Fruit fly (Drosophila melanogaster) whole organism, embryonic: ENCODE measurements around the gene Srg3.

Experiments
- Atf3 ChIP-seq: fragments of 200-800 bp; sonication (Bioruptor generic); optimal IDR thresholded peaks from 3 replicates; lab custom pipeline; 2016; ENCODE audit warnings: missing biosample characterization, missing genetic modification characterization
- Atf6 ChIP-seq: fragments of 200-800 bp; sonication (Bioruptor generic); IDR thresholded peaks from 2 replicates; pipeline ENCODE4 v1.3.6; 2022; ENCODE audit warnings: missing biosample characterization, missing genetic modification characterization
- Blimp-1 ChIP-seq: fragments of 200-800 bp; sonication (Bioruptor generic); optimal IDR thresholded peaks from 3 replicates; lab custom pipeline; 2018; ENCODE audit warnings: missing biosample characterization, missing genetic modification characterization, mild to moderate bottlenecking, moderate library complexity, missing genetic modification reagents
- CG11504 ChIP-seq: fragments of 200-800 bp; sonication (Bioruptor generic); optimal IDR thresholded peaks from 3 replicates; lab custom pipeline; 2019; ENCODE audit warnings: missing biosample characterization, mild to moderate bottlenecking, missing genetic modification characterization, moderate library complexity
- CG14050 ChIP-seq: fragments of 200-800 bp; sonication (Bioruptor generic); IDR thresholded peaks from 3 replicates; pipeline ENCODE4 v1.3.6; 2022; ENCODE audit warnings: missing biosample characterization, missing genetic modification characterization
- CG1529 ChIP-seq: fragments of 200-800 bp; sonication (Bioruptor generic); optimal IDR thresholded peaks from 3 replicates; lab custom pipeline; 2018; ENCODE audit warnings: missing biosample characterization, missing genetic modification characterization
- CG15601 ChIP-seq: fragments of 200-800 bp; sonication (Bioruptor generic); optimal IDR thresholded peaks from 3 replicates; lab custom pipeline; 2019; ENCODE audit warnings: missing biosample characterization, mild to moderate bottlenecking, missing genetic modification characterization, moderate library complexity
- CG15696 ChIP-seq: fragments of 200-800 bp; sonication (Bioruptor generic); optimal IDR thresholded peaks from 2 replicates; lab custom pipeline; 2019; ENCODE audit warnings: missing biosample characterization, mild to moderate bottlenecking, missing genetic modification characterization, moderate library complexity
- CG16813 ChIP-seq: fragments of 200-800 bp; sonication (Bioruptor generic); IDR thresholded peaks from 3 replicates; pipeline ENCODE4 v1.3.6; 2022; ENCODE audit warnings: missing biosample characterization, missing genetic modification characterization; ENCODE audit not compliant: partially characterized antibody
- CG17361 ChIP-seq: fragments of 200-800 bp; sonication (Bioruptor generic); IDR thresholded peaks from 3 replicates; pipeline ENCODE4 v1.3.6; 2022; ENCODE audit warnings: missing biosample characterization, missing genetic modification characterization
- CG17385 ChIP-seq: fragments of 200-800 bp; sonication (Bioruptor generic); optimal IDR thresholded peaks from 3 replicates; lab custom pipeline; 2018; ENCODE audit warnings: missing biosample characterization, mild to moderate bottlenecking, missing genetic modification characterization
- CG17568 ChIP-seq: fragments of 200-800 bp; sonication (Bioruptor generic); optimal IDR thresholded peaks from 2 replicates; lab custom pipeline; 2018; ENCODE audit warnings: missing biosample characterization, mild to moderate bottlenecking, missing genetic modification characterization, moderate library complexity
- CG1792 ChIP-seq: fragments of 200-800 bp; sonication (Bioruptor generic); optimal IDR thresholded peaks from 2 replicates; lab custom pipeline; 2016; ENCODE audit warnings: missing biosample characterization, missing genetic modification characterization
- CG18476 ChIP-seq: fragments of 200-800 bp; sonication (Bioruptor generic); optimal IDR thresholded peaks from 2 replicates; lab custom pipeline; 2016; ENCODE audit warnings: missing biosample characterization, mild to moderate bottlenecking, missing genetic modification characterization
- CG2129 ChIP-seq: fragments of 200-800 bp; sonication (Bioruptor generic); IDR thresholded peaks from 2 replicates; pipeline ENCODE4 v1.3.6; 2022; ENCODE audit warnings: missing biosample characterization, missing genetic modification characterization; ENCODE audit not compliant: partially characterized antibody
- CG3065 ChIP-seq: fragments of 200-800 bp; sonication (Bioruptor generic); optimal IDR thresholded peaks from 2 replicates; lab custom pipeline; 2016; ENCODE audit warnings: missing biosample characterization, missing genetic modification characterization
- CG42726 ChIP-seq: fragments of 200-800 bp; sonication (Bioruptor generic); IDR thresholded peaks from 2 replicates; pipeline ENCODE4 v1.3.6; 2022; ENCODE audit warnings: missing biosample characterization, missing genetic modification characterization; ENCODE audit not compliant: partially characterized antibody
- CG4328 ChIP-seq: fragments of 200-800 bp; sonication (Bioruptor generic); optimal IDR thresholded peaks from 3 replicates; lab custom pipeline; 2017; ENCODE audit warnings: missing biosample characterization, missing genetic modification reagents, missing genetic modification characterization
- CG6654 ChIP-seq: fragments of 200-800 bp; sonication (Bioruptor generic); optimal IDR thresholded peaks from 2 replicates; lab custom pipeline; 2017; ENCODE audit warnings: missing biosample characterization, mild to moderate bottlenecking, missing genetic modification characterization
- CG7786 ChIP-seq: fragments of 200-800 bp; sonication (Bioruptor generic); optimal IDR thresholded peaks from 2 replicates; lab custom pipeline; 2016; ENCODE audit warnings: missing biosample characterization, missing genetic modification characterization
- CG7839 ChIP-seq: fragments of 200-800 bp; sonication (Bioruptor generic); optimal IDR thresholded peaks from 3 replicates; lab custom pipeline; 2018; ENCODE audit warnings: missing biosample characterization, mild to moderate bottlenecking, missing genetic modification characterization, moderate library complexity
- CG8089 ChIP-seq: fragments of 200-800 bp; sonication (Bioruptor generic); optimal IDR thresholded peaks from 3 replicates; lab custom pipeline; 2016; ENCODE audit warnings: missing biosample characterization, missing genetic modification characterization
- CG8290 ChIP-seq, 3 experiments: fragments of 200-800 bp; sonication (Bioruptor generic); optimal IDR thresholded peaks; 2 replicates each; lab custom pipeline; 2016 to 2019; ENCODE audit warnings: missing biosample characterization in 3 of 3, missing genetic modification characterization in 3 of 3, mild to moderate bottlenecking in 2 of 3, moderate library complexity in 1 of 3
- CG8765 ChIP-seq: fragments of 200-800 bp; sonication (Bioruptor generic); IDR thresholded peaks from 2 replicates; pipeline ENCODE4 v1.3.6; 2022; ENCODE audit warnings: missing biosample characterization, missing genetic modification characterization
- Deaf1 ChIP-seq: fragments of 200-800 bp; optimal IDR thresholded peaks from 3 replicates; lab custom pipeline; 2019; ENCODE audit warnings: missing biosample characterization, mild to moderate bottlenecking, missing genetic modification characterization, moderate library complexity
- Dek ChIP-seq: fragments of 200-800 bp; sonication (Bioruptor generic); optimal IDR thresholded peaks from 3 replicates; lab custom pipeline; 2019; ENCODE audit warnings: missing biosample characterization, mild to moderate bottlenecking, missing genetic modification characterization, moderate library complexity
- GATAe ChIP-seq: fragments of 200-800 bp; sonication (Bioruptor generic); conservative IDR thresholded peaks from 2 replicates; pipeline ENCODE4 v1.3.6; 2022; ENCODE audit warnings: missing biosample characterization, missing genetic modification characterization
- HLH54F ChIP-seq: fragments of 200-800 bp; sonication (Bioruptor generic); optimal IDR thresholded peaks from 3 replicates; lab custom pipeline; 2016; ENCODE audit warnings: missing biosample characterization, missing genetic modification characterization
- Hr3 ChIP-seq: fragments of 200-800 bp; sonication (Bioruptor generic); optimal IDR thresholded peaks from 3 replicates; lab custom pipeline; 2016; ENCODE audit warnings: missing biosample characterization, missing genetic modification characterization
- NFAT ChIP-seq: fragments of 200-800 bp; sonication (Bioruptor generic); IDR thresholded peaks from 2 replicates; pipeline ENCODE4 v1.3.6; 2022; ENCODE audit warnings: missing biosample characterization, missing genetic modification characterization
- Oli ChIP-seq: fragments of 200-800 bp; sonication (Bioruptor generic); optimal IDR thresholded peaks from 2 replicates; lab custom pipeline; 2018; ENCODE audit warnings: missing biosample characterization, mild to moderate bottlenecking, missing genetic modification characterization, moderate library complexity
- Side ChIP-seq: fragments of 200-800 bp; sonication (Bioruptor generic); optimal IDR thresholded peaks from 2 replicates; lab custom pipeline; 2016; ENCODE audit warnings: missing biosample characterization, missing genetic modification characterization
- Sox102F ChIP-seq: fragments of 200-800 bp; sonication (Bioruptor generic); optimal IDR thresholded peaks from 2 replicates; lab custom pipeline; 2018; ENCODE audit warnings: missing biosample characterization, mild to moderate bottlenecking, missing genetic modification characterization, moderate library complexity
- al ChIP-seq: fragments of 200-800 bp; sonication (Bioruptor generic); IDR thresholded peaks from 2 replicates; pipeline ENCODE4 v1.3.6; 2022; ENCODE audit warnings: missing biosample characterization, missing genetic modification characterization
- croc ChIP-seq: fragments of 200-800 bp; sonication (Bioruptor generic); conservative IDR thresholded peaks from 3 replicates; pipeline ENCODE4 v1.3.6; 2022; ENCODE audit warnings: missing biosample characterization, missing genetic modification characterization
- exex ChIP-seq: fragments of 200-800 bp; sonication (Bioruptor generic); optimal IDR thresholded peaks from 4 replicates; lab custom pipeline; 2018; ENCODE audit warnings: missing biosample characterization, mild to moderate bottlenecking, missing genetic modification characterization, moderate library complexity
- eyg ChIP-seq: fragments of 200-800 bp; sonication (Bioruptor generic); optimal IDR thresholded peaks from 3 replicates; lab custom pipeline; 2016; ENCODE audit warnings: missing biosample characterization, missing genetic modification characterization
- gcm ChIP-seq: fragments of 200-800 bp; sonication (Bioruptor generic); optimal IDR thresholded peaks from 2 replicates; lab custom pipeline; 2019; ENCODE audit warnings: missing biosample characterization, mild to moderate bottlenecking, missing genetic modification characterization, moderate library complexity
- grau ChIP-seq: fragments of 200-800 bp; optimal IDR thresholded peaks from 3 replicates; lab custom pipeline; 2019; ENCODE audit warnings: missing biosample characterization, mild to moderate bottlenecking, missing genetic modification characterization, moderate library complexity
- jigr1 ChIP-seq: fragments of 200-800 bp; sonication (Bioruptor generic); IDR thresholded peaks from 3 replicates; pipeline ENCODE4 v1.3.6; 2022; ENCODE audit warnings: missing biosample characterization, missing genetic modification characterization
- lab ChIP-seq: fragments of 200-800 bp; sonication (Bioruptor generic); optimal IDR thresholded peaks from 3 replicates; lab custom pipeline; 2017; ENCODE audit warnings: missing biosample characterization, missing genetic modification characterization, mild to moderate bottlenecking, moderate library complexity, missing genetic modification reagents
- lov ChIP-seq, 2 experiments: fragments of 200-800 bp in 1 of 2; fragments of >200 bp in 1 of 2; sonication (Bioruptor generic) in 1 of 2; IDR thresholded peaks in 1 of 2; optimal IDR thresholded peaks in 1 of 2; 2 replicates in 1 of 2; 3 replicates in 1 of 2; pipeline versions ENCODE4 v1.3.6 to Lab custom; 2017 to 2022; ENCODE audit warnings: missing biosample characterization in 1 of 2, missing genetic modification characterization in 1 of 2
- odd ChIP-seq: fragments of 200-800 bp; sonication (Bioruptor generic); optimal IDR thresholded peaks from 2 replicates; lab custom pipeline; 2017; ENCODE audit warnings: missing biosample characterization, mild to moderate bottlenecking, missing genetic modification characterization
- psq ChIP-seq: fragments of 200-800 bp; sonication (Bioruptor generic); optimal IDR thresholded peaks from 2 replicates; lab custom pipeline; 2017; ENCODE audit warnings: missing biosample characterization, missing genetic modification characterization
- sd ChIP-seq: fragments of 200-800 bp; sonication (Bioruptor generic); optimal IDR thresholded peaks from 3 replicates; lab custom pipeline; 2018; ENCODE audit warnings: missing biosample characterization, mild to moderate bottlenecking, missing genetic modification characterization, moderate library complexity
- sob ChIP-seq: fragments of 200-800 bp; sonication (Bioruptor generic); IDR thresholded peaks from 2 replicates; pipeline ENCODE4 v1.3.6; 2022; ENCODE audit warnings: missing biosample characterization, missing genetic modification characterization
- stwl ChIP-seq: fragments of 200-800 bp; sonication (Bioruptor generic); optimal IDR thresholded peaks from 3 replicates; lab custom pipeline; 2018; ENCODE audit warnings: missing biosample characterization, mild to moderate bottlenecking, missing genetic modification characterization, moderate library complexity
- tup ChIP-seq: fragments of 200-800 bp; sonication (Bioruptor generic); optimal IDR thresholded peaks from 2 replicates; lab custom pipeline; 2016; ENCODE audit warnings: missing biosample characterization, mild to moderate bottlenecking, missing genetic modification characterization, moderate library complexity
- unc-4 ChIP-seq: fragments of 200-800 bp; sonication (Bioruptor generic); IDR thresholded peaks from 2 replicates; pipeline ENCODE4 v1.3.6; 2022; ENCODE audit warnings: missing biosample characterization, missing genetic modification characterization; ENCODE audit not compliant: partially characterized antibody

Srg3 gene

dm6 chr3L:9461670-9462246 lies 18.7 kb downstream of the Srg3 start (continued):
- TF ChIP-seq croc (no peak), CG1529 (no peak), al (GFP tag; lab: Robert Waterston, UW) (0 out of 2 replicates have a peak, but pooled peaks have one; percentile 20), CG16813 (GFP tag; lab: Robert Waterston, UW) (no peak), CG11504 (tag; lab: Kevin White, UChicago) (no peak), CG15601 (tag; lab: Kevin White, UChicago) (no peak), CG8290 (GFP tag; optimal IDR thresholded peaks at IDR 0.05; lab: Kevin White, UChicago) (no peak), CG8290 (tag; optimal IDR thresholded peaks at IDR 0.05; lab: Kevin White, UChicago) (peak; percentile 23 to 86), Hr3 (no peak), CG7839 (tag; lab: Kevin White, UChicago) (peak; percentile 38), Dek (no peak), psq (GFP tag; lab: Kevin White, UChicago) (no peak), GATAe (GFP tag; lab: Robert Waterston, UW) (no peak), CG17568 (peak; percentile 7), lab (GFP tag; lab: Kevin White, UChicago) (no peak), Sox102F (GFP tag; lab: Kevin White, UChicago) (peak; percentile 54), Atf6 (GFP tag; lab: Robert Waterston, UW) (peak; percentile 36), jigr1 (GFP tag; lab: Robert Waterston, UW) (no peak), odd (GFP tag; lab: Kevin White, UChicago) (no peak), CG2129 (GFP tag; lab: Robert Waterston, UW) (no peak), CG14050 (GFP tag; lab: Robert Waterston, UW) (no peak), CG42726 (no peak), sob (GFP tag; lab: Robert Waterston, UW) (no peak; the same call in 1 of the 2 replicates), CG17361 (GFP tag; lab: Robert Waterston, UW) (no peak), CG6654 (GFP tag; lab: Kevin White, UChicago) (peak; percentile 27), Deaf1 (tag; lab: Kevin White, UChicago) (no peak), sd (tag; lab: Kevin White, UChicago) (peak; percentile 83), gcm (GFP tag; lab: Kevin White, UChicago) (no peak), NFAT (GFP tag; lab: Robert Waterston, UW) (peak; percentile 47), CG8765 (GFP tag; lab: Robert Waterston, UW) (0 out of 2 replicates have a peak, but pooled peaks have one; percentile 21), CG4328 (GFP tag; lab: Kevin White, UChicago) (no peak), exex (no peak), Atf3 (GFP tag; lab: Kevin White, UChicago) (no peak), eyg (GFP tag; lab: Kevin White, UChicago) (no peak), CG8089 (no peak), CG17385 (GFP tag; lab: Kevin White, UChicago) (no peak), stwl (tag; lab: Kevin White, UChicago) (peak; percentile 44), unc-4 (GFP tag; lab: Robert Waterston, UW) (no peak), CG18476 (no peak), CG3065 (GFP tag; lab: Kevin White, UChicago) (peak; percentile 20), HLH54F (GFP tag; lab: Kevin White, UChicago) (no peak), CG1792 (peak; percentile 26), tup (GFP tag; lab: Kevin White, UChicago) (no peak), Oli (tag; lab: Kevin White, UChicago) (peak; percentile 35), Side (GFP tag; lab: Kevin White, UChicago) (no peak), lov (optimal IDR thresholded peaks at IDR 0.05; lab: Kevin White, UChicago) (no peak), lov (GFP tag; IDR thresholded peaks at IDR 0.05; lab: Robert Waterston, UW) (no peak), CG15696 (tag; lab: Kevin White, UChicago) (no peak), grau (tag; lab: Kevin White, UChicago) (no peak), Blimp-1 (GFP tag; lab: Kevin White, UChicago) (peak; percentile 3), CG7786 (GFP tag; lab: Kevin White, UChicago) (peak; percentile 27)
